Fruit fly (Drosophila melanogaster): ENCODE results near the gene spi.

The spi gene

DNA sequence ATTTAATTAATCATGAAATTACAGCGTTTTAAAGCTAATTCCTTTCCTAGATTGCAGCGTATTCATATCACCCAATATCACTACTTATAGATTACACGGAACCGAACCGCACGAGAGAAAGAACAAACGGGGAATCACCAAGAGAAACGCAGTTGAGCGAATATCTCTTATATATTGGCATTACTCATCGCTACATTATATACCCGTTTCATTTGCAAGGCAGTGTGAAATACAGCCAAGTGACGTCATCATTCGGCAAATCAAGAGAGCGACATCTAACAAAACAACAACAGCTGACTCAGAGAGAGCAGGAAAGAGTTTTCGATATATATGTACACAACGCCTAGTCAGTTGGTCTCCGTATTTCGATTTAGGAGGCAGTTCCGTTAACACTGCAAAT, 29.0 kb downstream of the spi start, which contains the start of gene Tep4 (continued):
- TF ChIP-seq CG31388 (GFP tag; optimal IDR thresholded peaks at IDR 0.05) (no peak), Deaf1 (tag; optimal IDR thresholded peaks at IDR 0.05) (peak; percentile 40), CG2199 (GFP tag; IDR thresholded peaks at IDR 0.05) (0 out of 3 replicates have a peak, but pooled peaks have one; percentile 6), CG7839 (tag; optimal IDR thresholded peaks at IDR 0.05) (no peak), BtbVII (GFP tag; optimal IDR thresholded peaks at IDR 0.05) (peak; percentile 86), CG13894 (tag; optimal IDR thresholded peaks at IDR 0.05) (peak; percentile 29), inv (GFP tag; IDR thresholded peaks at IDR 0.05; ENCODE audit: partially characterized antibody) (no peak)

dm6 chr2L:19546869-19547710, 30.0 kb downstream of the spi start, which contains the start of gene CG10337:
TSS of gene CG10337 (minus strand) at chr2L:19546959.
- TF ChIP-seq CG18011 (GFP tag; optimal IDR thresholded peaks at IDR 0.05) = peak; percentile 23
- no peak for TF ChIP-seq CG3838 (GFP tag; optimal IDR thresholded peaks at IDR 0.05)
- TF ChIP-seq CG9817 (tag; optimal IDR thresholded peaks at IDR 0.05) = no peak
- no peak for TF ChIP-seq Abd-B (GFP tag; optimal IDR thresholded peaks at IDR 0.05)
- TF ChIP-seq Atf3 (GFP tag; optimal IDR thresholded peaks at IDR 0.05) = no peak
- TF ChIP-seq CG43689 (GFP tag; IDR thresholded peaks at IDR 0.05) = no peak
- TF ChIP-seq HLH54F (GFP tag; optimal IDR thresholded peaks at IDR 0.05) = peak; percentile 37
- no peak for TF ChIP-seq CG42726 (GFP tag; IDR thresholded peaks at IDR 0.05; ENCODE audit: partially characterized antibody)
- TF ChIP-seq CG11247 (GFP tag; IDR thresholded peaks at IDR 0.05) = no peak
- TF ChIP-seq psq (GFP tag; optimal IDR thresholded peaks at IDR 0.05) = peak; percentile 86
- peak; percentile 12 for TF ChIP-seq CG4707 (GFP tag; optimal IDR thresholded peaks at IDR 0.05)
- no peak for TF ChIP-seq CG17612 (GFP tag; IDR thresholded peaks at IDR 0.05)
- peak; percentile 97 for TF ChIP-seq cwo (GFP tag; optimal IDR thresholded peaks at IDR 0.05)
- TF ChIP-seq org-1 (GFP tag; optimal IDR thresholded peaks at IDR 0.05) = peak; percentile 72
- 0 out of 2 replicates have a peak, but pooled peaks have one; percentile 11 for TF ChIP-seq ranshi (GFP tag; IDR thresholded peaks at IDR 0.05)
- TF ChIP-seq CG4820 (GFP tag; optimal IDR thresholded peaks at IDR 0.05) = peak; percentile 7
- TF ChIP-seq Hmr (GFP tag; optimal IDR thresholded peaks at IDR 0.05) = peak; percentile 70
- TF ChIP-seq CG31224 (GFP tag; IDR thresholded peaks at IDR 0.05) = peak; percentile 31; the same call in 1 of the 2 replicates
- no peak for TF ChIP-seq gfzf (GFP tag; optimal IDR thresholded peaks at IDR 0.05)
- no peak for TF ChIP-seq CG30020 (tag; optimal IDR thresholded peaks at IDR 0.05)
- peak; percentile 25 for TF ChIP-seq Ets65A (GFP tag)
- TF ChIP-seq Atf-2 (GFP tag; optimal IDR thresholded peaks at IDR 0.05) = no peak
- peak; percentile 54 for TF ChIP-seq Sox100B (GFP tag; optimal IDR thresholded peaks at IDR 0.05)
- TF ChIP-seq HHEX (GFP tag; optimal IDR thresholded peaks at IDR 0.05) = peak; percentile 40
- no peak for TF ChIP-seq CG17802 (tag; optimal IDR thresholded peaks at IDR 0.05)
- TF ChIP-seq sc (optimal IDR thresholded peaks at IDR 0.05) = no peak
- no peak for TF ChIP-seq sc (GFP tag; optimal IDR thresholded peaks at IDR 0.05)
- TF ChIP-seq nmo (GFP tag; optimal IDR thresholded peaks at IDR 0.05) = peak; percentile 8
- TF ChIP-seq CG16779 (GFP tag; IDR thresholded peaks at IDR 0.05) = no peak
- TF ChIP-seq grn (GFP tag; optimal IDR thresholded peaks at IDR 0.05) = peak; percentile 31
- no peak for TF ChIP-seq eyg (GFP tag; optimal IDR thresholded peaks at IDR 0.05)
- TF ChIP-seq caup (GFP tag; optimal IDR thresholded peaks at IDR 0.05; ENCODE audit: severe bottlenecking) = peak; percentile 53
- TF ChIP-seq CG9932 (GFP tag; IDR thresholded peaks at IDR 0.05) = peak; percentile 42
- peak; percentile 18 for TF ChIP-seq Six4 (GFP tag; optimal IDR thresholded peaks at IDR 0.05)
- peak; percentile 85 for TF ChIP-seq sd (tag; optimal IDR thresholded peaks at IDR 0.05)
- TF ChIP-seq Hr3 (GFP tag; optimal IDR thresholded peaks at IDR 0.05) = peak; percentile 13
- no peak for TF ChIP-seq Poxn (GFP tag; IDR thresholded peaks at IDR 0.05)
- no peak for TF ChIP-seq CG8290 (GFP tag; optimal IDR thresholded peaks at IDR 0.05)
- TF ChIP-seq CG8290 (tag; optimal IDR thresholded peaks at IDR 0.05) = peak in 1 of 2 experiments; percentile 77
- TF ChIP-seq CG6791 (GFP tag; IDR thresholded peaks at IDR 0.05; ENCODE audit: partially characterized antibody) = no peak
- no peak for TF ChIP-seq toy (GFP tag; IDR thresholded peaks at IDR 0.05)
